Fruit fly (Drosophila melanogaster) S2 (cell line): Measurements from ENCODE around the gene CG8379.

Experiments used
- CG8478 ChIP-seq: fragments of >200 bp; optimal IDR thresholded peaks from 2 replicates; lab custom pipeline; 2018
- CTCF ChIP-seq, 2 experiments: fragments of >200 bp; optimal IDR thresholded peaks; 2 replicates each; lab custom pipeline; 2018

- no peak for TF ChIP-seq CG8478 (lab: Kevin White, UChicago)
- TF ChIP-seq CTCF (optimal IDR thresholded peaks at IDR 0.05; lab: Kevin White, UChicago) = no peak
These were observed 17.2 kb upstream of the CG8379 start for dm6 chr3R:8807048-8807447.
